Fruit fly (Drosophila melanogaster) whole organism, embryonic: ENCODE results near the gene alphaKap4.

Experiments
- CG11456 ChIP-seq: fragments of 200-800 bp; sonication (Bioruptor generic); IDR thresholded peaks from 3 replicates; pipeline ENCODE4 v1.3.6; 2022; ENCODE audit warnings: missing biosample characterization, missing genetic modification characterization
- CG11723 ChIP-seq: fragments of 200-800 bp; sonication (Bioruptor generic); optimal IDR thresholded peaks from 2 replicates; lab custom pipeline; 2017; ENCODE audit warnings: missing biosample characterization, mild to moderate bottlenecking, missing genetic modification characterization
- CG12104 ChIP-seq: fragments of 200-800 bp; sonication (Bioruptor generic); optimal IDR thresholded peaks from 3 replicates; lab custom pipeline; 2016; ENCODE audit warnings: missing biosample characterization, missing genetic modification characterization
- CG1233 ChIP-seq: fragments of 200-800 bp; sonication (Bioruptor generic); optimal IDR thresholded peaks from 4 replicates; lab custom pipeline; 2018; ENCODE audit warnings: missing biosample characterization, mild to moderate bottlenecking, missing genetic modification characterization
- CG12744 ChIP-seq: fragments of 200-800 bp; sonication (Bioruptor generic); optimal IDR thresholded peaks from 2 replicates; lab custom pipeline; 2016; ENCODE audit warnings: missing biosample characterization, missing genetic modification characterization
- CG12769 ChIP-seq: fragments of 200-800 bp; sonication (Bioruptor generic); optimal IDR thresholded peaks from 2 replicates; lab custom pipeline; 2019; ENCODE audit warnings: missing biosample characterization, mild to moderate bottlenecking, missing genetic modification characterization, moderate library complexity
- CG13775 ChIP-seq: fragments of 200-800 bp; sonication (Bioruptor generic); optimal IDR thresholded peaks from 3 replicates; lab custom pipeline; 2017; ENCODE audit warnings: missing biosample characterization, mild to moderate bottlenecking, missing genetic modification characterization
- CG17186 ChIP-seq: fragments of 200-800 bp; sonication (Bioruptor generic); optimal IDR thresholded peaks from 3 replicates; lab custom pipeline; 2017; ENCODE audit warnings: missing biosample characterization, missing genetic modification reagents, missing genetic modification characterization
- CG17568 ChIP-seq: fragments of 200-800 bp; sonication (Bioruptor generic); optimal IDR thresholded peaks from 2 replicates; lab custom pipeline; 2018; ENCODE audit warnings: missing biosample characterization, mild to moderate bottlenecking, missing genetic modification characterization, moderate library complexity
- CG2202 ChIP-seq: fragments of 200-800 bp; sonication (Bioruptor generic); optimal IDR thresholded peaks from 2 replicates; lab custom pipeline; 2018; ENCODE audit warnings: missing biosample characterization, mild to moderate bottlenecking, missing genetic modification characterization
- CG30403 ChIP-seq: fragments of 200-800 bp; sonication (Bioruptor generic); optimal IDR thresholded peaks from 3 replicates; lab custom pipeline; 2016; ENCODE audit warnings: missing biosample characterization, missing genetic modification characterization
- CG33213 ChIP-seq: fragments of 200-800 bp; sonication (Bioruptor generic); optimal IDR thresholded peaks from 3 replicates; lab custom pipeline; 2016; ENCODE audit warnings: missing biosample characterization, missing genetic modification characterization
- CG3838 ChIP-seq: fragments of 200-800 bp; sonication (Bioruptor generic); optimal IDR thresholded peaks from 3 replicates; lab custom pipeline; 2016; ENCODE audit warnings: missing biosample characterization, missing genetic modification characterization
- CG4360 ChIP-seq: fragments of 200-800 bp; sonication (Bioruptor generic); IDR thresholded peaks from 2 replicates; pipeline ENCODE4 v1.3.6; 2022; ENCODE audit warnings: missing biosample characterization, missing genetic modification characterization
- CG4707 ChIP-seq: fragments of 200-800 bp; sonication (Bioruptor generic); optimal IDR thresholded peaks from 2 replicates; lab custom pipeline; 2018; ENCODE audit warnings: missing biosample characterization, mild to moderate bottlenecking, missing genetic modification characterization, moderate library complexity
- CG4820 ChIP-seq: fragments of 200-800 bp; sonication (Bioruptor generic); optimal IDR thresholded peaks from 3 replicates; lab custom pipeline; 2016; ENCODE audit warnings: missing biosample characterization, missing genetic modification characterization
- CG7271 ChIP-seq: fragments of 200-800 bp; sonication (Bioruptor generic); optimal IDR thresholded peaks from 2 replicates; lab custom pipeline; 2018; ENCODE audit warnings: missing biosample characterization, mild to moderate bottlenecking, missing genetic modification characterization, moderate library complexity
- CG8290 ChIP-seq, 3 experiments: fragments of 200-800 bp; sonication (Bioruptor generic); optimal IDR thresholded peaks; 2 replicates each; lab custom pipeline; 2016 to 2019; ENCODE audit warnings: missing biosample characterization in 3 of 3, missing genetic modification characterization in 3 of 3, mild to moderate bottlenecking in 2 of 3, moderate library complexity in 1 of 3
- CG9727 ChIP-seq: fragments of 200-800 bp; sonication (Bioruptor generic); optimal IDR thresholded peaks from 3 replicates; lab custom pipeline; 2017; ENCODE audit warnings: missing biosample characterization, mild to moderate bottlenecking, missing genetic modification characterization
- Chrac-16 ChIP-seq: fragments of 200-800 bp; sonication (Bioruptor generic); optimal IDR thresholded peaks from 3 replicates; lab custom pipeline; 2016; ENCODE audit warnings: missing biosample characterization, missing genetic modification characterization
- Dip3 ChIP-seq: fragments of 200-800 bp; sonication (Bioruptor generic); optimal IDR thresholded peaks from 3 replicates; lab custom pipeline; 2016; ENCODE audit warnings: missing biosample characterization, missing genetic modification characterization
- Drgx ChIP-seq: fragments of 200-800 bp; sonication (Bioruptor generic); IDR thresholded peaks from 2 replicates; pipeline ENCODE4 v1.3.6; 2022; ENCODE audit warnings: missing biosample characterization, missing genetic modification characterization
- H15 ChIP-seq: fragments of 200-800 bp; sonication (Bioruptor generic); IDR thresholded peaks from 3 replicates; pipeline ENCODE4 v1.3.6; 2022; ENCODE audit warnings: missing biosample characterization, missing genetic modification characterization
- HLH4C ChIP-seq: fragments of 200-800 bp; sonication (Bioruptor generic); IDR thresholded peaks from 3 replicates; pipeline ENCODE4 v1.3.6; 2022; ENCODE audit warnings: missing biosample characterization, missing genetic modification characterization; ENCODE audit not compliant: partially characterized antibody
- MTF-1 ChIP-seq: fragments of 200-800 bp; sonication (Bioruptor generic); optimal IDR thresholded peaks from 2 replicates; lab custom pipeline; 2018; ENCODE audit warnings: missing biosample characterization, mild to moderate bottlenecking, missing genetic modification characterization, borderline replicate concordance
- Opbp ChIP-seq: fragments of 200-800 bp; sonication (Bioruptor generic); IDR thresholded peaks from 3 replicates; pipeline ENCODE4 v1.3.6; 2022; ENCODE audit warnings: missing biosample characterization, missing genetic modification characterization; ENCODE audit not compliant: partially characterized antibody
- Optix ChIP-seq: fragments of 200-800 bp; sonication (Bioruptor generic); IDR thresholded peaks from 3 replicates; pipeline ENCODE4 v1.3.6; 2022; ENCODE audit warnings: missing biosample characterization, missing genetic modification characterization
- ab ChIP-seq: fragments of 200-800 bp; sonication (Bioruptor generic); optimal IDR thresholded peaks from 2 replicates; lab custom pipeline; 2016; ENCODE audit warnings: missing biosample characterization, missing genetic modification characterization
- al ChIP-seq: fragments of 200-800 bp; sonication (Bioruptor generic); IDR thresholded peaks from 2 replicates; pipeline ENCODE4 v1.3.6; 2022; ENCODE audit warnings: missing biosample characterization, missing genetic modification characterization
- bcd ChIP-seq: fragments of 200-800 bp; sonication (Bioruptor generic); optimal IDR thresholded peaks from 2 replicates; lab custom pipeline; 2017; ENCODE audit warnings: missing biosample characterization, mild to moderate bottlenecking, missing genetic modification characterization
- bigmax ChIP-seq: fragments of 200-800 bp; sonication (Bioruptor generic); optimal IDR thresholded peaks from 2 replicates; lab custom pipeline; 2018; ENCODE audit warnings: missing biosample characterization, mild to moderate bottlenecking, missing genetic modification characterization
- bowl ChIP-seq: fragments of 200-800 bp; sonication (Bioruptor generic); IDR thresholded peaks from 2 replicates; pipeline ENCODE4 v1.3.6; 2022; ENCODE audit warnings: missing biosample characterization, missing genetic modification characterization
- chn ChIP-seq: fragments of 200-800 bp; sonication (Bioruptor generic); optimal IDR thresholded peaks from 2 replicates; lab custom pipeline; 2016; ENCODE audit warnings: missing biosample characterization, missing genetic modification characterization
- dan ChIP-seq: fragments of 200-800 bp; sonication (Bioruptor generic); IDR thresholded peaks from 2 replicates; pipeline ENCODE4 v1.3.6; 2022; ENCODE audit warnings: missing biosample characterization, missing genetic modification characterization
- dm ChIP-seq: fragments of 200-800 bp; sonication (Bioruptor generic); optimal IDR thresholded peaks from 3 replicates; lab custom pipeline; 2016; ENCODE audit warnings: missing biosample characterization, missing genetic modification characterization
- grau ChIP-seq: fragments of 200-800 bp; optimal IDR thresholded peaks from 3 replicates; lab custom pipeline; 2019; ENCODE audit warnings: missing biosample characterization, mild to moderate bottlenecking, missing genetic modification characterization, moderate library complexity
- knrl ChIP-seq: fragments of 200-800 bp; sonication (Bioruptor generic); IDR thresholded peaks from 3 replicates; pipeline ENCODE4 v1.3.6; 2022; ENCODE audit warnings: missing biosample characterization, missing genetic modification characterization; ENCODE audit not compliant: partially characterized antibody
- nau ChIP-seq: fragments of 200-800 bp; sonication (Bioruptor generic); optimal IDR thresholded peaks from 3 replicates; lab custom pipeline; 2017; ENCODE audit warnings: missing biosample characterization, mild to moderate bottlenecking, missing genetic modification characterization, missing genetic modification reagents
- org-1 ChIP-seq: fragments of 200-800 bp; sonication (Bioruptor generic); optimal IDR thresholded peaks from 2 replicates; lab custom pipeline; 2017; ENCODE audit warnings: missing biosample characterization, missing genetic modification characterization
- pho ChIP-seq: fragments of 200-800 bp; sonication (Bioruptor generic); optimal IDR thresholded peaks from 2 replicates; lab custom pipeline; 2016; ENCODE audit warnings: missing biosample characterization, missing genetic modification characterization
- pros ChIP-seq: fragments of 200-800 bp; sonication (Bioruptor generic); optimal IDR thresholded peaks from 3 replicates; lab custom pipeline; 2019; ENCODE audit warnings: missing biosample characterization, mild to moderate bottlenecking, missing genetic modification characterization, moderate library complexity
- run ChIP-seq: fragments of 200-800 bp; sonication (Bioruptor generic); optimal IDR thresholded peaks from 3 replicates; lab custom pipeline; 2018; ENCODE audit warnings: missing biosample characterization, mild to moderate bottlenecking, missing genetic modification characterization
- sc ChIP-seq, 3 experiments: fragments of >200 bp in 2 of 3; fragments of 200-800 bp in 1 of 3; sonication (Bioruptor generic) in 1 of 3; optimal IDR thresholded peaks; 2 replicates in 2 of 3; 3 replicates in 1 of 3; lab custom pipeline; 2017; ENCODE audit warnings: mild to moderate bottlenecking in 1 of 3, missing biosample characterization in 1 of 3, missing genetic modification characterization in 1 of 3, missing genetic modification reagents in 1 of 3
- sima ChIP-seq: fragments of 200-800 bp; sonication (Bioruptor generic); optimal IDR thresholded peaks from 2 replicates; lab custom pipeline; 2016; ENCODE audit warnings: missing biosample characterization, missing genetic modification characterization
- so ChIP-seq: fragments of 200-800 bp; sonication (Bioruptor generic); IDR thresholded peaks from 3 replicates; pipeline ENCODE4 v1.3.6; 2022; ENCODE audit warnings: missing biosample characterization, missing genetic modification characterization
- tap ChIP-seq: fragments of 200-800 bp; optimal IDR thresholded peaks from 3 replicates; lab custom pipeline; 2019; ENCODE audit warnings: missing biosample characterization, mild to moderate bottlenecking, missing genetic modification characterization, moderate library complexity
- tll ChIP-seq, 2 experiments: fragments of 200-800 bp in 1 of 2; fragments of >200 bp in 1 of 2; sonication (Bioruptor generic) in 1 of 2; optimal IDR thresholded peaks; 2 replicates each; lab custom pipeline; 2017 to 2019; ENCODE audit warnings: missing biosample characterization in 2 of 2, missing genetic modification characterization in 2 of 2, mild to moderate bottlenecking in 1 of 2, moderate library complexity in 1 of 2
- unpg ChIP-seq: fragments of 200-800 bp; sonication (Bioruptor generic); optimal IDR thresholded peaks from 3 replicates; lab custom pipeline; 2018; ENCODE audit warnings: missing biosample characterization, mild to moderate bottlenecking, missing genetic modification characterization, moderate library complexity

The alphaKap4 gene

dm6 chr3L:6059062-6059708 lies 48.4 kb upstream of the alphaKap4 start, which contains the start of gene CG6592 (continued):
- TF ChIP-seq dan (GFP tag; lab: Robert Waterston, UW) = no peak
- TF ChIP-seq CG13775 (GFP tag; lab: Kevin White, UChicago) = peak; percentile 68
- TF ChIP-seq CG4707 (GFP tag; lab: Kevin White, UChicago) = no peak
- TF ChIP-seq bowl (GFP tag; lab: Robert Waterston, UW) = no peak
- TF ChIP-seq unpg (GFP tag; lab: Kevin White, UChicago) = peak; percentile 18
- TF ChIP-seq so (GFP tag; lab: Robert Waterston, UW) = 0 out of 3 replicates have a peak, but pooled peaks have one; percentile 25
- no peak for TF ChIP-seq Dip3 (GFP tag; lab: Kevin White, UChicago)
- no peak for TF ChIP-seq pho (GFP tag; lab: Kevin White, UChicago)
- no peak for TF ChIP-seq CG12104 (GFP tag; lab: Kevin White, UChicago)
- TF ChIP-seq Opbp = peak; percentile 36; the same call in 1 of the 3 replicates
- TF ChIP-seq CG33213 (GFP tag; lab: Kevin White, UChicago) = no peak
- peak; percentile 32 for TF ChIP-seq org-1
- TF ChIP-seq Chrac-16 (GFP tag; lab: Kevin White, UChicago) = peak; percentile 37
- no peak for TF ChIP-seq al
- peak; percentile 4 for TF ChIP-seq CG12744 (GFP tag; lab: Kevin White, UChicago)
- no peak for TF ChIP-seq CG30403 (GFP tag; lab: Kevin White, UChicago)
- no peak for TF ChIP-seq CG12769 (tag; lab: Kevin White, UChicago)
- TF ChIP-seq CG2202 (tag; lab: Kevin White, UChicago) = peak; percentile 16
- TF ChIP-seq CG9727 (GFP tag; lab: Kevin White, UChicago) = peak; percentile 80
- TF ChIP-seq run (tag; lab: Kevin White, UChicago) = no peak
- TF ChIP-seq knrl (GFP tag; lab: Robert Waterston, UW) = peak; percentile 38; the same call in 1 of the 3 replicates
- no peak for TF ChIP-seq sima
- no peak for TF ChIP-seq grau (tag; lab: Kevin White, UChicago)
- TF ChIP-seq HLH4C (GFP tag; lab: Robert Waterston, UW) = no peak
- TF ChIP-seq CG11723 (GFP tag; lab: Kevin White, UChicago) = peak; percentile 11
- no peak for TF ChIP-seq tap (tag; lab: Kevin White, UChicago)
- no peak for TF ChIP-seq Drgx
- peak in 1 of 2 experiments; percentile 67 for TF ChIP-seq tll (GFP tag; optimal IDR thresholded peaks at IDR 0.05; lab: Kevin White, UChicago)
- no peak for TF ChIP-seq CG3838 (GFP tag; lab: Kevin White, UChicago)
- peak; percentile 28 for TF ChIP-seq dm (GFP tag; lab: Kevin White, UChicago)
- no peak for TF ChIP-seq ab (GFP tag; lab: Kevin White, UChicago)
- TF ChIP-seq CG7271 (tag; lab: Kevin White, UChicago) = peak; percentile 93
- no peak for TF ChIP-seq CG4360
- no peak for TF ChIP-seq bigmax
- no peak for TF ChIP-seq H15 (GFP tag; lab: Robert Waterston, UW)
- no peak for TF ChIP-seq MTF-1 (GFP tag; lab: Kevin White, UChicago)
- no peak for TF ChIP-seq CG17186 (GFP tag; lab: Kevin White, UChicago)
- TF ChIP-seq bcd (GFP tag; lab: Kevin White, UChicago) = peak; percentile 12
- TF ChIP-seq sc (optimal IDR thresholded peaks at IDR 0.05; lab: Kevin White, UChicago) = no peak
- peak; percentile 39 for TF ChIP-seq sc (GFP tag; optimal IDR thresholded peaks at IDR 0.05; lab: Kevin White, UChicago)
- TF ChIP-seq pros = no peak
- TF ChIP-seq chn (GFP tag; lab: Kevin White, UChicago) = peak; percentile 33
- TF ChIP-seq CG4820 = peak; percentile 16
- 0 out of 3 replicates have a peak, but pooled peaks have one; percentile 28 for TF ChIP-seq Optix (GFP tag; lab: Robert Waterston, UW)
- TF ChIP-seq CG11456 (GFP tag; lab: Robert Waterston, UW) = peak; percentile 69; the same call in 1 of the 3 replicates
- peak; percentile 81 for TF ChIP-seq CG8290 (GFP tag; optimal IDR thresholded peaks at IDR 0.05; lab: Kevin White, UChicago)
- peak; percentile 60 to 84 for TF ChIP-seq CG8290 (tag; optimal IDR thresholded peaks at IDR 0.05; lab: Kevin White, UChicago)
- TF ChIP-seq nau (GFP tag; lab: Kevin White, UChicago) = no peak
- peak; percentile 64 for TF ChIP-seq CG1233 (GFP tag; lab: Kevin White, UChicago)
- peak; percentile 24 for TF ChIP-seq CG17568
